Fruit fly (Drosophila melanogaster) whole organism, embryonic: ENCODE results near the gene Paf-AHalpha.

ENCODE experiments used
- BtbVII ChIP-seq: fragments of 200-800 bp; sonication (Bioruptor generic); optimal IDR thresholded peaks from 3 replicates; lab custom pipeline; 2017; ENCODE audit warnings: missing biosample characterization, mild to moderate bottlenecking, missing genetic modification characterization
- CG10959 ChIP-seq: fragments of 200-800 bp; sonication (Bioruptor generic); IDR thresholded peaks from 2 replicates; pipeline ENCODE4 v1.3.6; 2022; ENCODE audit warnings: missing biosample characterization, missing genetic modification characterization
- CG12104 ChIP-seq: fragments of 200-800 bp; sonication (Bioruptor generic); optimal IDR thresholded peaks from 3 replicates; lab custom pipeline; 2016; ENCODE audit warnings: missing biosample characterization, missing genetic modification characterization
- CG12236 ChIP-seq: fragments of 200-800 bp; sonication (Bioruptor generic); optimal IDR thresholded peaks from 2 replicates; lab custom pipeline; 2016; ENCODE audit warnings: missing biosample characterization, missing genetic modification characterization
- CG12391 ChIP-seq: fragments of 200-800 bp; sonication (Bioruptor generic); optimal IDR thresholded peaks from 3 replicates; lab custom pipeline; 2018; ENCODE audit warnings: missing biosample characterization, mild to moderate bottlenecking, missing genetic modification characterization, moderate library complexity
- CG12659 ChIP-seq: fragments of 200-800 bp; sonication (Bioruptor generic); optimal IDR thresholded peaks from 3 replicates; lab custom pipeline; 2017; ENCODE audit warnings: mild to moderate bottlenecking, missing biosample characterization, missing genetic modification reagents, missing genetic modification characterization
- CG14050 ChIP-seq: fragments of 200-800 bp; sonication (Bioruptor generic); IDR thresholded peaks from 3 replicates; pipeline ENCODE4 v1.3.6; 2022; ENCODE audit warnings: missing biosample characterization, missing genetic modification characterization
- CG14441 ChIP-seq: fragments of 200-800 bp; sonication (Bioruptor generic); IDR thresholded peaks from 2 replicates; pipeline ENCODE4 v1.3.6; 2022; ENCODE audit warnings: missing biosample characterization, missing genetic modification characterization
- CG14860 ChIP-seq: fragments of 200-800 bp; sonication (Bioruptor generic); IDR thresholded peaks from 3 replicates; pipeline ENCODE4 v1.3.6; 2022; ENCODE audit warnings: missing biosample characterization, missing genetic modification characterization; ENCODE audit not compliant: partially characterized antibody
- CG15696 ChIP-seq: fragments of 200-800 bp; sonication (Bioruptor generic); optimal IDR thresholded peaks from 2 replicates; lab custom pipeline; 2019; ENCODE audit warnings: missing biosample characterization, mild to moderate bottlenecking, missing genetic modification characterization, moderate library complexity
- CG16779 ChIP-seq: fragments of 200-800 bp; sonication (Bioruptor generic); IDR thresholded peaks from 2 replicates; pipeline ENCODE4 v1.3.6; 2022; ENCODE audit warnings: missing biosample characterization, missing genetic modification characterization
- CG18262 ChIP-seq: fragments of 200-800 bp; optimal IDR thresholded peaks from 3 replicates; lab custom pipeline; 2019; ENCODE audit warnings: missing biosample characterization, mild to moderate bottlenecking, missing genetic modification characterization, moderate library complexity
- CG2116 ChIP-seq: fragments of 200-800 bp; sonication (Bioruptor generic); optimal IDR thresholded peaks from 3 replicates; lab custom pipeline; 2018; ENCODE audit warnings: missing biosample characterization, mild to moderate bottlenecking, missing genetic modification characterization
- CG2889 ChIP-seq: fragments of 200-800 bp; sonication (Bioruptor generic); IDR thresholded peaks from 3 replicates; pipeline ENCODE4 v1.3.6; 2022; ENCODE audit warnings: missing biosample characterization, missing genetic modification characterization
- CG30403 ChIP-seq: fragments of 200-800 bp; sonication (Bioruptor generic); optimal IDR thresholded peaks from 3 replicates; lab custom pipeline; 2016; ENCODE audit warnings: missing biosample characterization, missing genetic modification characterization
- CG34224 ChIP-seq: fragments of 200-800 bp; sonication (Bioruptor generic); IDR thresholded peaks from 3 replicates; pipeline ENCODE4 v1.3.6; 2022; ENCODE audit warnings: missing biosample characterization, missing genetic modification characterization; ENCODE audit not compliant: partially characterized antibody
- CG5180 ChIP-seq: fragments of 200-800 bp; sonication (Bioruptor generic); optimal IDR thresholded peaks from 3 replicates; lab custom pipeline; 2017; ENCODE audit warnings: missing biosample characterization, missing genetic modification characterization, mild to moderate bottlenecking, moderate library complexity, missing genetic modification reagents
- CG7786 ChIP-seq: fragments of 200-800 bp; sonication (Bioruptor generic); optimal IDR thresholded peaks from 2 replicates; lab custom pipeline; 2016; ENCODE audit warnings: missing biosample characterization, missing genetic modification characterization
- CG8478 ChIP-seq: fragments of >200 bp; optimal IDR thresholded peaks from 2 replicates; lab custom pipeline; 2018
- CkIIα-i1 ChIP-seq: fragments of 200-800 bp; sonication (Bioruptor generic); IDR thresholded peaks from 2 replicates; pipeline ENCODE4 v1.3.6; 2022; ENCODE audit warnings: missing biosample characterization, missing genetic modification characterization
- Dip2 ChIP-seq: fragments of 200-800 bp; sonication (Bioruptor generic); IDR thresholded peaks from 2 replicates; pipeline ENCODE4 v1.3.6; 2022; ENCODE audit warnings: missing biosample characterization, missing genetic modification characterization
- Elba2 ChIP-seq: fragments of 200-800 bp; sonication (Bioruptor generic); optimal IDR thresholded peaks from 3 replicates; lab custom pipeline; 2016; ENCODE audit warnings: missing biosample characterization, missing genetic modification characterization
- Ets65A ChIP-seq: fragments of 200-800 bp; sonication (Bioruptor generic); peaks from one replicate; lab custom pipeline; 2016; ENCODE audit warnings: missing biosample characterization, missing genetic modification characterization
- Fer2 ChIP-seq: fragments of 200-800 bp; sonication (Bioruptor generic); optimal IDR thresholded peaks from 2 replicates; lab custom pipeline; 2018; ENCODE audit warnings: missing biosample characterization, mild to moderate bottlenecking, missing genetic modification characterization, moderate library complexity
- HmgZ ChIP-seq: fragments of 200-800 bp; sonication (Bioruptor generic); optimal IDR thresholded peaks from 2 replicates; lab custom pipeline; 2018; ENCODE audit warnings: missing biosample characterization, mild to moderate bottlenecking, missing genetic modification characterization
- Hr51 ChIP-seq, 2 experiments: fragments of 200-800 bp; sonication (Bioruptor generic); optimal IDR thresholded peaks; 2 replicates in 1 of 2; 3 replicates in 1 of 2; lab custom pipeline; 2016 to 2018; ENCODE audit warnings: missing biosample characterization in 2 of 2, missing genetic modification characterization in 2 of 2, mild to moderate bottlenecking in 1 of 2, moderate library complexity in 1 of 2
- Hr78 ChIP-seq, 2 experiments: fragments of 200-800 bp in 1 of 2; fragments of >200 bp in 1 of 2; sonication (Bioruptor generic) in 1 of 2; optimal IDR thresholded peaks; 2 replicates each; lab custom pipeline; 2017 to 2019; ENCODE audit warnings: missing biosample characterization in 2 of 2, missing genetic modification characterization in 2 of 2, mild to moderate bottlenecking in 1 of 2, moderate library complexity in 1 of 2
- Hsf ChIP-seq: fragments of 200-800 bp; sonication (Bioruptor generic); optimal IDR thresholded peaks from 3 replicates; lab custom pipeline; 2016; ENCODE audit warnings: missing biosample characterization, missing genetic modification characterization
- MBD-R2 ChIP-seq: fragments of 200-800 bp; sonication (Bioruptor generic); IDR thresholded peaks from 2 replicates; pipeline ENCODE4 v1.3.6; 2022; ENCODE audit warnings: missing biosample characterization, missing genetic modification characterization
- Rx ChIP-seq: fragments of 200-800 bp; sonication (Bioruptor generic); IDR thresholded peaks from 2 replicates; pipeline ENCODE4 v1.3.6; 2022; ENCODE audit warnings: missing biosample characterization, missing genetic modification characterization
- Taf1 ChIP-seq: fragments of 200-800 bp; sonication (Bioruptor generic); IDR thresholded peaks from 2 replicates; pipeline ENCODE4 v1.3.6; 2022; ENCODE audit warnings: missing biosample characterization, missing genetic modification characterization
- Vsx1 ChIP-seq: fragments of 200-800 bp; sonication (Bioruptor generic); optimal IDR thresholded peaks from 2 replicates; lab custom pipeline; 2017; ENCODE audit warnings: missing biosample characterization, mild to moderate bottlenecking, missing genetic modification characterization, missing genetic modification reagents
- btn ChIP-seq: fragments of 200-800 bp; sonication (Bioruptor generic); optimal IDR thresholded peaks from 2 replicates; lab custom pipeline; 2016; ENCODE audit warnings: missing biosample characterization, missing genetic modification characterization
- cato ChIP-seq: fragments of 200-800 bp; sonication (Bioruptor generic); optimal IDR thresholded peaks from 2 replicates; lab custom pipeline; 2016; ENCODE audit warnings: missing biosample characterization, missing genetic modification characterization, borderline replicate concordance
- cwo ChIP-seq: fragments of 200-800 bp; sonication (Bioruptor generic); optimal IDR thresholded peaks from 3 replicates; lab custom pipeline; 2017; ENCODE audit warnings: missing biosample characterization, missing genetic modification characterization, mild to moderate bottlenecking, moderate library complexity, missing genetic modification reagents
- disco-r ChIP-seq: fragments of 200-800 bp; sonication (Bioruptor generic); optimal IDR thresholded peaks from 2 replicates; lab custom pipeline; 2016; ENCODE audit warnings: missing biosample characterization, missing genetic modification characterization
- fru ChIP-seq: fragments of >200 bp; optimal IDR thresholded peaks from 2 replicates; lab custom pipeline; 2017
- fu2 ChIP-seq: fragments of 200-800 bp; sonication (Bioruptor generic); optimal IDR thresholded peaks from 2 replicates; lab custom pipeline; 2016; ENCODE audit warnings: missing biosample characterization, missing genetic modification characterization
- hth ChIP-seq: fragments of >200 bp; optimal IDR thresholded peaks from 2 replicates; lab custom pipeline; 2017; ENCODE audit warnings: inconsistent platforms
- insv ChIP-seq, 2 experiments: fragments of 200-800 bp; sonication (Bioruptor generic); optimal IDR thresholded peaks; 3 replicates each; lab custom pipeline; 2016 to 2018; ENCODE audit warnings: missing biosample characterization in 2 of 2, missing genetic modification characterization in 2 of 2
- lilli ChIP-seq: fragments of 200-800 bp; sonication (Bioruptor generic); optimal IDR thresholded peaks from 3 replicates; lab custom pipeline; 2016; ENCODE audit warnings: missing biosample characterization, missing genetic modification characterization
- mam ChIP-seq: fragments of 200-800 bp; sonication (Bioruptor generic); optimal IDR thresholded peaks from 3 replicates; lab custom pipeline; 2016; ENCODE audit warnings: missing biosample characterization, missing genetic modification characterization
- org-1 ChIP-seq: fragments of 200-800 bp; sonication (Bioruptor generic); optimal IDR thresholded peaks from 2 replicates; lab custom pipeline; 2017; ENCODE audit warnings: missing biosample characterization, missing genetic modification characterization
- otp ChIP-seq: fragments of 200-800 bp; sonication (Bioruptor generic); IDR thresholded peaks from 3 replicates; pipeline ENCODE4, ENCODE4 v1.3.6; 2022; ENCODE audit warnings: missing biosample characterization, missing genetic modification characterization
- pum ChIP-seq: fragments of 200-800 bp; sonication (Bioruptor generic); optimal IDR thresholded peaks from 2 replicates; lab custom pipeline; 2016; ENCODE audit warnings: missing biosample characterization, missing genetic modification characterization
- repo ChIP-seq: fragments of 200-800 bp; sonication (Bioruptor generic); optimal IDR thresholded peaks from 2 replicates; lab custom pipeline; 2016; ENCODE audit warnings: missing biosample characterization, missing genetic modification characterization
- slou ChIP-seq: fragments of 200-800 bp; sonication (Bioruptor generic); optimal IDR thresholded peaks from 3 replicates; lab custom pipeline; 2016; ENCODE audit warnings: missing biosample characterization, missing genetic modification characterization
- sna ChIP-seq: fragments of 200-800 bp; sonication (Bioruptor generic); IDR thresholded peaks from 2 replicates; pipeline ENCODE4 v1.3.6; 2022; ENCODE audit warnings: missing biosample characterization, missing genetic modification characterization; ENCODE audit not compliant: partially characterized antibody
- sr ChIP-seq: fragments of 200-800 bp; sonication (Bioruptor generic); IDR thresholded peaks from 3 replicates; pipeline ENCODE4 v1.3.6; 2022; ENCODE audit warnings: missing biosample characterization, missing genetic modification characterization
- z ChIP-seq: fragments of 200-800 bp; sonication (Bioruptor generic); IDR thresholded peaks from 3 replicates; pipeline ENCODE4 v1.3.6; 2022; ENCODE audit warnings: missing biosample characterization, missing genetic modification characterization

Gene Paf-AHalpha

DNA sequence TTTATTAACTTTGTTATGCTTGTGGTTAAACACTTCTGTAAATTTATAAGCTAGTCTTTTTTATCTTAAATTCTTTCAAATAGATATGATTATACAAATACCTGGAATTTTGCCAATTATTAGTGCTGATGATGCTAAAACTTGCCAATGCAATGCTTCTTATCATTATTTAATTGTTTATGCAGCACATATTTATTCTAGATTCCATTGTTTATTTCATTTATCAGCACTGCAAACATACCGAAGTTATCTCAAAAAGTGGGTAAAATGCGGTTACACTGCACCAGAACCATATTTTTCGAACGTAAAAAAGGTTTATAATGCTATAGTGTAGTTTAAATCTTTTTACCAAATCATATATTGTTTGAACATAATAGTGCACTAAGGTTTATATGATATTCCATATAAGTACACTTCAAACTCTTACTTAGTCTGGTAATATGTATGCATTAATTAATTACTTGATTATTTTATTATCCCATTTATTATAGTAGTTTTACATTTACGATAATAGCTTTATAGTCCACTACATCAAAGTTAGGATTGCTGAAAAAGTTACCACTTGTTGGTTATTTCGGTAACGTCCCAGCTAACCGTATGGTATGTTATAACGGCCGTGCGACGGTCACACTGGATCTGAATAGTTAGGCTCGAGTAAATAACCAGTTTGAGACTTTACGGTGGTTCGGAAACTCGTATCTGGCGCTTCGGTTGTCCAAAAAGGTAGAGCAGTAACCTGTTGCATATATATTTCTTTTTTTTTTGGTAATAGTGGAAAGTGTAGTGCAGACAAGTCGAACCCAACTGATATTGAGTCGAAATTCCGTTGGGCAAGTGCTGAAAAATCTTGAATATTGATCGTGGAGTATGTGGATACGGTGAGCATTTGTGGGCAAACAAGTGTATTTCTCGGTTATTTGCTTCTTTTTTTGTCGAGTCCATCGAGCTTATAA, 3.1 kb upstream of the Paf-AHalpha start, which contains the start of gene Rhp (continued):
- TF ChIP-seq Hr51 (GFP tag; optimal IDR thresholded peaks at IDR 0.05; lab: Kevin White, UChicago) (no peak), CG2116 (peak; percentile 45), CG34224 (GFP tag; lab: Robert Waterston, UW) (peak; percentile 27; the same call in 1 of the 3 replicates), CG18262 (peak; percentile 45), org-1 (GFP tag; lab: Kevin White, UChicago) (no peak), BtbVII (peak; percentile 68), Fer2 (tag; lab: Kevin White, UChicago) (peak; percentile 35), Hsf (GFP tag; lab: Kevin White, UChicago) (no peak), CG30403 (GFP tag; lab: Kevin White, UChicago) (no peak), CG14050 (GFP tag; lab: Robert Waterston, UW) (0 out of 3 replicates have a peak, but pooled peaks have one; percentile 9), Rx (GFP tag; lab: Robert Waterston, UW) (no peak), Elba2 (GFP tag; lab: Kevin White, UChicago) (no peak), otp (GFP tag; lab: Robert Waterston, UW) (no peak), CG12391 (peak; percentile 11), lilli (GFP tag; lab: Kevin White, UChicago) (no peak), CG2889 (GFP tag; lab: Robert Waterston, UW) (no peak), CG7786 (GFP tag; lab: Kevin White, UChicago) (no peak), hth (no peak), CG8478 (lab: Kevin White, UChicago) (no peak), CG10959 (GFP tag; lab: Robert Waterston, UW) (no peak), Taf1 (GFP tag; lab: Robert Waterston, UW) (no peak), repo (no peak), CG14860 (GFP tag; lab: Robert Waterston, UW) (no peak), disco-r (GFP tag; lab: Kevin White, UChicago) (no peak), CG14441 (no peak), CkIIα-i1 (GFP tag; lab: Robert Waterston, UW) (no peak), Ets65A (GFP tag; lab: Kevin White, UChicago) (no peak), sr (GFP tag; lab: Robert Waterston, UW) (no peak), CG16779 (no peak), fu2 (no peak), CG12236 (GFP tag; lab: Kevin White, UChicago) (no peak), slou (no peak), CG5180 (GFP tag; lab: Kevin White, UChicago) (peak; percentile 56), Vsx1 (GFP tag; lab: Kevin White, UChicago) (no peak), CG15696 (tag; lab: Kevin White, UChicago) (peak; percentile 75), Dip2 (GFP tag; lab: Robert Waterston, UW) (no peak), btn (GFP tag; lab: Kevin White, UChicago) (no peak), fru (lab: Kevin White, UChicago) (no peak), mam (no peak), insv (GFP tag; optimal IDR thresholded peaks at IDR 0.05; lab: Kevin White, UChicago) (no peak), MBD-R2 (GFP tag; lab: Robert Waterston, UW) (peak; percentile 7), CG12659 (peak; percentile 12), pum (no peak), sna (GFP tag; lab: Robert Waterston, UW) (no peak), Hr78 (GFP tag; optimal IDR thresholded peaks at IDR 0.05; lab: Kevin White, UChicago) (no peak), cato (GFP tag; lab: Kevin White, UChicago) (no peak), cwo (no peak), z (no peak), HmgZ (no peak), CG12104 (peak; percentile 32)
